Worm (Caenorhabditis elegans): Measurements from ENCODE around the gene F58B4.2.
A peak's percentile ranks its signal among the peaks of the same experiment; 100 is the strongest.

F58B4.2 gene

ce11 chrV:10887564-10887963 lies 30.7 kb downstream of the F58B4.2 start (continued):
- TF ChIP-seq hmg-20 (GFP tag; IDR thresholded peaks at IDR 0.05), result 0 out of 2 replicates have a peak, but pooled peaks have one; percentile 22
- no peak for TF ChIP-seq F49E8.2 (tag; optimal IDR thresholded peaks at IDR 0.05; ENCODE audit: insufficient read depth)
- 0 out of 2 replicates have a peak, but pooled peaks have one; percentile 11 for TF ChIP-seq lin-26 (GFP tag; IDR thresholded peaks at IDR 0.05)
- peak; percentile 78 for TF ChIP-seq ztf-26 (tag; optimal IDR thresholded peaks at IDR 0.05)
- TF ChIP-seq Y56A3A.18 (GFP tag; IDR thresholded peaks at IDR 0.05), result peak; percentile 86
- TF ChIP-seq F52B5.7 (tag; optimal IDR thresholded peaks at IDR 0.05), result peak; percentile 3
- no peak for TF ChIP-seq D2030.7 (GFP tag; IDR thresholded peaks at IDR 0.05)
- TF ChIP-seq nfya-2 (GFP tag; IDR thresholded peaks at IDR 0.05), result no peak
- no peak for TF ChIP-seq rec-8 (tag; optimal IDR thresholded peaks at IDR 0.05)
- TF ChIP-seq tlf-1 (GFP tag; optimal IDR thresholded peaks at IDR 0.05), result peak; percentile 55
- no peak for TF ChIP-seq let-526 (GFP tag; IDR thresholded peaks at IDR 0.05)
- TF ChIP-seq xnd-1 (tag; optimal IDR thresholded peaks at IDR 0.05), result no peak

ce11 chrV:10886405-10886887 lies 31.8 kb downstream of the F58B4.2 start, which contains the start of gene F32D8.3:
F32D8.3 (plus strand) TSS chrV:10886837.
- TF ChIP-seq zim-3 (tag; optimal IDR thresholded peaks at IDR 0.05), result no peak
- no peak for TF ChIP-seq F23B12.7 (tag; optimal IDR thresholded peaks at IDR 0.05; ENCODE audit: insufficient read depth)
- no peak for TF ChIP-seq hmg-20 (GFP tag; IDR thresholded peaks at IDR 0.05)

ce11 chrV:10883478-10883877 lies 34.8 kb downstream of the F58B4.2 start, which contains the start of gene F32D8.2:
F32D8.2 (plus strand) TSS chrV:10883778.
- TF ChIP-seq F22D6.2 (tag; optimal IDR thresholded peaks at IDR 0.05) (no peak), egl-44 (GFP tag; IDR thresholded peaks at IDR 0.05) (no peak), lsl-1 (GFP tag; optimal IDR thresholded peaks at IDR 0.05) (no peak), B0019.2 (GFP tag; conservative IDR thresholded peaks at IDR 0.05) (no peak), ztf-22 (GFP tag; optimal IDR thresholded peaks at IDR 0.05) (no peak), egl-18 (GFP tag; IDR thresholded peaks at IDR 0.05) (no peak), F57C9.4 (tag; optimal IDR thresholded peaks at IDR 0.05) (no peak), mcd-1 (GFP tag; IDR thresholded peaks at IDR 0.05) (no peak), attf-6 (GFP tag; IDR thresholded peaks at IDR 0.05) (no peak), aptf-2 (GFP tag; conservative IDR thresholded peaks at IDR 0.05) (no peak), nfya-2 (GFP tag; IDR thresholded peaks at IDR 0.05) (no peak)

ce11 chrV:10880138-10880882 lies 38.0 kb downstream of the F58B4.2 start, which contains the start of gene F32D8.1:
F32D8.1 (plus strand) TSS chrV:10880832.
- TF ChIP-seq dpff-1 (tag; optimal IDR thresholded peaks at IDR 0.05) (no peak), egl-18 (GFP tag; IDR thresholded peaks at IDR 0.05) (no peak), Y53G8AR.9 (GFP tag; conservative IDR thresholded peaks at IDR 0.05) (no peak), nfya-1 (tag; optimal IDR thresholded peaks at IDR 0.05; ENCODE audit: borderline replicate concordance, insufficient read depth) (no peak), ztf-26 (tag; optimal IDR thresholded peaks at IDR 0.05) (no peak), hlh-26 (GFP tag; conservative IDR thresholded peaks at IDR 0.05) (no peak), D2030.7 (GFP tag; IDR thresholded peaks at IDR 0.05) (no peak), ccch-3 (GFP tag; optimal IDR thresholded peaks at IDR 0.05) (no peak), repo-1 (tag; optimal IDR thresholded peaks at IDR 0.05) (no peak), efl-1 (GFP tag; optimal IDR thresholded peaks at IDR 0.05) (no peak), ceh-58 (GFP tag; IDR thresholded peaks at IDR 0.05) (no peak), B0336.3 (GFP tag; IDR thresholded peaks at IDR 0.05) (no peak), ceh-91 (GFP tag; IDR thresholded peaks at IDR 0.05) (no peak), madf-8 (GFP tag; conservative IDR thresholded peaks at IDR 0.05) (no peak)
